Fruit fly (Drosophila melanogaster): ENCODE measurements around the gene CG12477.

dm6 chr3L:18765657-18766592 is 42.9 kb upstream of the CG12477 start:
- TF ChIP-seq Myc (optimal IDR thresholded peaks at IDR 0.05) (no peak), woc (GFP tag; optimal IDR thresholded peaks at IDR 0.05) (no peak), h (GFP tag; optimal IDR thresholded peaks at IDR 0.05) (no peak), sage (GFP tag; optimal IDR thresholded peaks at IDR 0.05) (no peak), pan (optimal IDR thresholded peaks at IDR 0.05) (no peak), psq (GFP tag; optimal IDR thresholded peaks at IDR 0.05) (no peak), lola (GFP tag; optimal IDR thresholded peaks at IDR 0.05) (no peak), N (GFP tag; optimal IDR thresholded peaks at IDR 0.05) (no peak), Abd-B (GFP tag; optimal IDR thresholded peaks at IDR 0.05) (no peak), GATAd (GFP tag; optimal IDR thresholded peaks at IDR 0.05) (no peak), CG32264 (GFP tag; optimal IDR thresholded peaks at IDR 0.05) (no peak), Hr83 (GFP tag; optimal IDR thresholded peaks at IDR 0.05; ENCODE audit: poor library complexity, severe bottlenecking) (no peak)

Data from whole organism, wandering third instar larva.